Fruit fly (Drosophila melanogaster) whole organism, embryonic: ENCODE data around the gene ct.

ENCODE experiments used
- Bteb2 ChIP-seq: fragments of 200-800 bp; sonication (Bioruptor generic); optimal IDR thresholded peaks from 2 replicates; lab custom pipeline; 2016; ENCODE audit warnings: missing biosample characterization, missing genetic modification characterization
- CG1024 ChIP-seq: fragments of 200-800 bp; sonication (Bioruptor generic); IDR thresholded peaks from 2 replicates; pipeline ENCODE4 v1.3.6; 2022; ENCODE audit warnings: missing biosample characterization, missing genetic modification characterization
- CG11456 ChIP-seq: fragments of 200-800 bp; sonication (Bioruptor generic); IDR thresholded peaks from 3 replicates; pipeline ENCODE4 v1.3.6; 2022; ENCODE audit warnings: missing biosample characterization, missing genetic modification characterization
- CG12071 ChIP-seq: fragments of 200-800 bp; sonication (Bioruptor generic); optimal IDR thresholded peaks from 3 replicates; lab custom pipeline; 2018; ENCODE audit warnings: missing biosample characterization, mild to moderate bottlenecking, missing genetic modification characterization
- CG12299 ChIP-seq: fragments of 200-800 bp; sonication (Bioruptor generic); optimal IDR thresholded peaks from 2 replicates; lab custom pipeline; 2018; ENCODE audit warnings: missing biosample characterization, mild to moderate bottlenecking, missing genetic modification characterization
- CG14050 ChIP-seq: fragments of 200-800 bp; sonication (Bioruptor generic); IDR thresholded peaks from 3 replicates; pipeline ENCODE4 v1.3.6; 2022; ENCODE audit warnings: missing biosample characterization, missing genetic modification characterization
- CG1529 ChIP-seq: fragments of 200-800 bp; sonication (Bioruptor generic); optimal IDR thresholded peaks from 3 replicates; lab custom pipeline; 2018; ENCODE audit warnings: missing biosample characterization, missing genetic modification characterization
- CG15601 ChIP-seq: fragments of 200-800 bp; sonication (Bioruptor generic); optimal IDR thresholded peaks from 3 replicates; lab custom pipeline; 2019; ENCODE audit warnings: missing biosample characterization, mild to moderate bottlenecking, missing genetic modification characterization, moderate library complexity
- CG17385 ChIP-seq: fragments of 200-800 bp; sonication (Bioruptor generic); optimal IDR thresholded peaks from 3 replicates; lab custom pipeline; 2018; ENCODE audit warnings: missing biosample characterization, mild to moderate bottlenecking, missing genetic modification characterization
- CG18011 ChIP-seq: fragments of 200-800 bp; sonication (Bioruptor generic); optimal IDR thresholded peaks from 2 replicates; lab custom pipeline; 2017; ENCODE audit warnings: missing biosample characterization, missing genetic modification characterization, mild to moderate bottlenecking, moderate library complexity, missing genotype
- CG18262 ChIP-seq: fragments of 200-800 bp; optimal IDR thresholded peaks from 3 replicates; lab custom pipeline; 2019; ENCODE audit warnings: missing biosample characterization, mild to moderate bottlenecking, missing genetic modification characterization, moderate library complexity
- CG2120 ChIP-seq: fragments of 200-800 bp; sonication (Bioruptor generic); optimal IDR thresholded peaks from 3 replicates; lab custom pipeline; 2016; ENCODE audit warnings: missing biosample characterization, missing genetic modification characterization
- CG2889 ChIP-seq: fragments of 200-800 bp; sonication (Bioruptor generic); IDR thresholded peaks from 3 replicates; pipeline ENCODE4 v1.3.6; 2022; ENCODE audit warnings: missing biosample characterization, missing genetic modification characterization
- CG30431 ChIP-seq: fragments of 200-800 bp; sonication (Bioruptor generic); optimal IDR thresholded peaks from 2 replicates; lab custom pipeline; 2017; ENCODE audit warnings: missing biosample characterization, missing genetic modification characterization
- CG3163 ChIP-seq: fragments of 200-800 bp; sonication (Bioruptor generic); optimal IDR thresholded peaks from 3 replicates; lab custom pipeline; 2016; ENCODE audit warnings: missing biosample characterization, missing genetic modification characterization
- CG4282 ChIP-seq: fragments of 200-800 bp; sonication (Bioruptor generic); optimal IDR thresholded peaks from 2 replicates; lab custom pipeline; 2016; ENCODE audit warnings: missing biosample characterization, missing genetic modification characterization
- CG4730 ChIP-seq: fragments of 200-800 bp; sonication (Bioruptor generic); IDR thresholded peaks from 2 replicates; pipeline ENCODE4 v1.3.6; 2022; ENCODE audit warnings: missing biosample characterization, missing genetic modification characterization
- CG9727 ChIP-seq: fragments of 200-800 bp; sonication (Bioruptor generic); optimal IDR thresholded peaks from 3 replicates; lab custom pipeline; 2017; ENCODE audit warnings: missing biosample characterization, mild to moderate bottlenecking, missing genetic modification characterization
- Dad ChIP-seq: fragments of 200-800 bp; sonication (Bioruptor generic); optimal IDR thresholded peaks from 3 replicates; lab custom pipeline; 2016; ENCODE audit warnings: missing biosample characterization, missing genetic modification characterization
- Dfd ChIP-seq, 2 experiments: fragments of >200 bp; optimal IDR thresholded peaks; 2 replicates each; lab custom pipeline; 2017; ENCODE audit warnings: missing biosample characterization in 2 of 2, missing genetic modification characterization in 2 of 2
- Doc3 ChIP-seq: fragments of 200-800 bp; sonication (Bioruptor generic); IDR thresholded peaks from 3 replicates; pipeline ENCODE4 v1.3.6; 2022; ENCODE audit warnings: missing biosample characterization, missing genetic modification characterization; ENCODE audit not compliant: partially characterized antibody
- HLHmδ ChIP-seq: fragments of 200-800 bp; sonication (Bioruptor generic); optimal IDR thresholded peaks from 2 replicates; lab custom pipeline; 2018; ENCODE audit warnings: missing biosample characterization, mild to moderate bottlenecking, missing genetic modification characterization, moderate library complexity
- Hmx ChIP-seq: fragments of 200-800 bp; sonication (Bioruptor generic); optimal IDR thresholded peaks from 2 replicates; lab custom pipeline; 2016; ENCODE audit warnings: missing biosample characterization, missing genetic modification characterization
- Jarid2 ChIP-seq: fragments of 200-800 bp; sonication (Bioruptor generic); optimal IDR thresholded peaks from 3 replicates; lab custom pipeline; 2017; ENCODE audit warnings: mild to moderate bottlenecking, missing biosample characterization, missing genetic modification reagents, missing genetic modification characterization
- Mad ChIP-seq: fragments of 200-800 bp; sonication (Bioruptor generic); optimal IDR thresholded peaks from 2 replicates; lab custom pipeline; 2016; ENCODE audit warnings: missing biosample characterization, missing genetic modification characterization
- Nf-YB ChIP-seq: fragments of 200-800 bp; sonication (Bioruptor generic); optimal IDR thresholded peaks from 3 replicates; lab custom pipeline; 2019; ENCODE audit warnings: missing biosample characterization, mild to moderate bottlenecking, missing genetic modification characterization, moderate library complexity
- PHDP ChIP-seq: fragments of 200-800 bp; sonication (Bioruptor generic); optimal IDR thresholded peaks from 3 replicates; lab custom pipeline; 2018; ENCODE audit warnings: missing biosample characterization, mild to moderate bottlenecking, missing genetic modification characterization, moderate library complexity
- Sin3A ChIP-seq: fragments of >200 bp; optimal IDR thresholded peaks from 2 replicates; lab custom pipeline; 2018
- Trl ChIP-seq, 3 experiments: fragments of >200 bp in 2 of 3; fragments of 200-800 bp in 1 of 3; sonication (Bioruptor generic) in 1 of 3; optimal IDR thresholded peaks; 2 replicates in 1 of 3; 3 replicates in 2 of 3; lab custom pipeline; 2016 to 2017; ENCODE audit warnings: missing biosample characterization in 1 of 3, missing genetic modification characterization in 1 of 3
- al ChIP-seq: fragments of 200-800 bp; sonication (Bioruptor generic); IDR thresholded peaks from 2 replicates; pipeline ENCODE4 v1.3.6; 2022; ENCODE audit warnings: missing biosample characterization, missing genetic modification characterization
- amos ChIP-seq: fragments of 200-800 bp; sonication (Bioruptor generic); IDR thresholded peaks from 2 replicates; pipeline ENCODE4 v1.3.6; 2022; ENCODE audit warnings: missing biosample characterization, missing genetic modification characterization; ENCODE audit not compliant: partially characterized antibody
- bab2 ChIP-seq: fragments of 200-800 bp; sonication (Bioruptor generic); optimal IDR thresholded peaks from 2 replicates; lab custom pipeline; 2016; ENCODE audit warnings: missing biosample characterization, missing genetic modification characterization
- cato ChIP-seq: fragments of 200-800 bp; sonication (Bioruptor generic); optimal IDR thresholded peaks from 2 replicates; lab custom pipeline; 2016; ENCODE audit warnings: missing biosample characterization, missing genetic modification characterization, borderline replicate concordance
- crc ChIP-seq: fragments of 200-800 bp; sonication (Bioruptor generic); optimal IDR thresholded peaks from 2 replicates; lab custom pipeline; 2016; ENCODE audit warnings: missing biosample characterization, missing genetic modification characterization
- cwo ChIP-seq: fragments of 200-800 bp; sonication (Bioruptor generic); optimal IDR thresholded peaks from 3 replicates; lab custom pipeline; 2017; ENCODE audit warnings: missing biosample characterization, missing genetic modification characterization, mild to moderate bottlenecking, moderate library complexity, missing genetic modification reagents
- dati ChIP-seq: fragments of 200-800 bp; sonication (Bioruptor generic); IDR thresholded peaks from 2 replicates; pipeline ENCODE4 v1.3.6; 2022; ENCODE audit warnings: missing biosample characterization, missing genetic modification characterization
- dmrt11E ChIP-seq: fragments of 200-800 bp; sonication (Bioruptor generic); optimal IDR thresholded peaks from 3 replicates; lab custom pipeline; 2018; ENCODE audit warnings: missing biosample characterization, mild to moderate bottlenecking, missing genetic modification characterization, moderate library complexity
- dpn ChIP-seq, 2 experiments: fragments of 200-800 bp; sonication (Bioruptor generic); optimal IDR thresholded peaks; 3 replicates each; lab custom pipeline; 2016; ENCODE audit warnings: missing biosample characterization in 2 of 2, missing genetic modification characterization in 2 of 2
- esg ChIP-seq: fragments of 200-800 bp; sonication (Bioruptor generic); conservative IDR thresholded peaks from 2 replicates; pipeline ENCODE4 v1.3.6; 2022; ENCODE audit warnings: missing biosample characterization, missing genetic modification characterization
- klu ChIP-seq: fragments of 200-800 bp; sonication (Bioruptor generic); IDR thresholded peaks from 2 replicates; pipeline ENCODE4 v1.3.6; 2022; ENCODE audit warnings: missing biosample characterization, missing genetic modification characterization
- mld ChIP-seq: fragments of 200-800 bp; sonication (Bioruptor generic); IDR thresholded peaks from 3 replicates; pipeline ENCODE4 v1.3.6; 2022; ENCODE audit warnings: missing biosample characterization, missing genetic modification characterization; ENCODE audit not compliant: partially characterized antibody
- nerfin-2 ChIP-seq: fragments of 200-800 bp; sonication (Bioruptor generic); IDR thresholded peaks from 2 replicates; pipeline ENCODE4 v1.3.6; 2022; ENCODE audit warnings: missing biosample characterization, missing genetic modification characterization; ENCODE audit not compliant: partially characterized antibody
- nmo ChIP-seq: fragments of 200-800 bp; sonication (Bioruptor generic); optimal IDR thresholded peaks from 2 replicates; lab custom pipeline; 2018; ENCODE audit warnings: missing biosample characterization, mild to moderate bottlenecking, missing genetic modification characterization, moderate library complexity
- otp ChIP-seq: fragments of 200-800 bp; sonication (Bioruptor generic); IDR thresholded peaks from 3 replicates; pipeline ENCODE4, ENCODE4 v1.3.6; 2022; ENCODE audit warnings: missing biosample characterization, missing genetic modification characterization
- phol ChIP-seq: fragments of 200-800 bp; sonication (Bioruptor generic); optimal IDR thresholded peaks from 3 replicates; lab custom pipeline; 2018; ENCODE audit warnings: missing biosample characterization, mild to moderate bottlenecking, missing genetic modification characterization, moderate library complexity
- pum ChIP-seq: fragments of 200-800 bp; sonication (Bioruptor generic); optimal IDR thresholded peaks from 2 replicates; lab custom pipeline; 2016; ENCODE audit warnings: missing biosample characterization, missing genetic modification characterization
- row ChIP-seq: fragments of 200-800 bp; sonication (Bioruptor generic); IDR thresholded peaks from 3 replicates; pipeline ENCODE4 v1.3.6; 2022; ENCODE audit warnings: missing biosample characterization, missing genetic modification characterization
- ssp ChIP-seq: fragments of 200-800 bp; sonication (Bioruptor generic); IDR thresholded peaks from 2 replicates; pipeline ENCODE4 v1.3.6; 2022; ENCODE audit warnings: missing biosample characterization, missing genetic modification characterization

ct gene

DNA sequence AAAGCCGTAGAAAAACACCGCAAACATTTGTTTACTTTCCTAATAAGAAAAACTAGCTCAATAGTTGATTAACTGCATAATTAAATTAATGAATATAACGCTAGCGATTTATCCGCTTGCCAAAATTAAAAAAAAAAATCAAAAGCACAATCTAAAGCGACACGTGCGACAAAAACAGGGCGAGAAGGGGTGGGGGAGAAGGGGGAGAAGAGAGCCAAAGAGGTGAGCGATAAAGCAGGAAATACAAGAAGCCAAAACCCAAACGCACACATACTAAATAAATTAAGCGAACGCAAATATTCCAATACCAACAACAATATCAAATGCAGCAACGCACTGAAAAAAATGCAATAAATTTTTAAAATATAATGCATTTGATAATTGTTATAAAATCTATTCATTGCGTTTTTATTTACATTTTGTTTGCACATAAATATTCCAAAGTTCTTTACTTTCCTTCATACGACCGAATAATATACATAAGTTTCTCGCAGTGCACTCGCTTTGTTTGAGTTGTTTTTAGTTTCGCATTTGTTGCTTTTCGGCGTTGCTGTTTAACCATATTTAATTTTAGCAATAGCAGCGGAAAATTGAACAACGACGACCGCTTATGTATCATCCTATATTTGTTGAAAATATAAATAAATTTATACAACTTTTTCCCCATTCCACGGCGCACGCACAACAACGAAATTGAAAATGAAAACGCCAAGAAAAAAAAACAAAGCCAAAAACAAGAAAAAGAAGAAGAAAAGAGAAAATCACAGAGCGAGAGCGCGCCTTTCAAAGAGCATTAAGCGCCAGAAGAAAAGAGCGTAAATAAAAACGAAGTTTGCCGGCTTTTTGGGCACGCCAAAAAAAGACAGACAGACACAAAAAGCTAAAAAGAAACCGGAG is 90.0 kb downstream of the ct start (continued):
- TF ChIP-seq amos (no peak), CG4282 (GFP tag; lab: Kevin White, UChicago) (peak; percentile 42), CG2889 (GFP tag; lab: Robert Waterston, UW) (peak; percentile 93), otp (GFP tag; lab: Robert Waterston, UW) (peak; percentile 94), CG3163 (GFP tag; lab: Kevin White, UChicago) (peak; percentile 89), nerfin-2 (no peak), dmrt11E (tag; lab: Kevin White, UChicago) (peak; percentile 76), nmo (GFP tag; lab: Kevin White, UChicago) (peak; percentile 97), Nf-YB (peak; percentile 82), CG12299 (peak; percentile 93), Jarid2 (GFP tag; lab: Kevin White, UChicago) (peak; percentile 77), CG15601 (tag; lab: Kevin White, UChicago) (peak; percentile 90), CG14050 (GFP tag; lab: Robert Waterston, UW) (peak; percentile 95), CG1024 (GFP tag; lab: Robert Waterston, UW) (peak; percentile 92), mld (GFP tag; lab: Robert Waterston, UW) (no peak), CG11456 (GFP tag; lab: Robert Waterston, UW) (peak; percentile 94), dati (GFP tag; lab: Robert Waterston, UW) (peak; percentile 76; the same call in 1 of the 2 replicates), HLHmδ (GFP tag; lab: Kevin White, UChicago) (no peak), Mad (GFP tag; lab: Kevin White, UChicago) (peak; percentile 93), CG2120 (GFP tag; lab: Kevin White, UChicago) (peak; percentile 97), Hmx (GFP tag; lab: Kevin White, UChicago) (peak; percentile 82), pum (GFP tag; lab: Kevin White, UChicago) (peak; percentile 86), Bteb2 (GFP tag; lab: Kevin White, UChicago) (peak; percentile 92), CG4730 (GFP tag; lab: Robert Waterston, UW) (peak; percentile 93), Dfd (GFP tag; optimal IDR thresholded peaks at IDR 0.05; lab: Kevin White, UChicago) (peak in 1 of 2 experiments; percentile 34), CG12071 (GFP tag; lab: Kevin White, UChicago) (peak; percentile 93), Trl (optimal IDR thresholded peaks at IDR 0.05; lab: Kevin White, UChicago) (peak; percentile 61 to 89), Trl (GFP tag; optimal IDR thresholded peaks at IDR 0.05; lab: Kevin White, UChicago) (peak; percentile 77), cato (GFP tag; lab: Kevin White, UChicago) (peak; percentile 80), row (GFP tag; lab: Robert Waterston, UW) (peak; percentile 97), phol (tag; lab: Kevin White, UChicago) (peak; percentile 96), CG18262 (tag; lab: Kevin White, UChicago) (peak; percentile 94), PHDP (tag; lab: Kevin White, UChicago) (peak; percentile 98), Dad (GFP tag; lab: Kevin White, UChicago) (peak; percentile 91), cwo (GFP tag; lab: Kevin White, UChicago) (peak; percentile 96), CG18011 (GFP tag; lab: Kevin White, UChicago) (peak; percentile 85), crc (GFP tag; lab: Kevin White, UChicago) (peak; percentile 72), esg (GFP tag; lab: Robert Waterston, UW) (peak; percentile 95), CG9727 (peak; percentile 96), CG17385 (GFP tag; lab: Kevin White, UChicago) (peak; percentile 95), klu (peak; percentile 92), dpn (GFP tag; optimal IDR thresholded peaks at IDR 0.05; lab: Kevin White, UChicago) (peak; percentile 91 to 95), bab2 (GFP tag; lab: Kevin White, UChicago) (peak; percentile 94), Sin3A (lab: Kevin White, UChicago) (no peak), CG1529 (peak; percentile 91), CG30431 (peak; percentile 78), ssp (GFP tag; lab: Robert Waterston, UW) (peak; percentile 87), al (GFP tag; lab: Robert Waterston, UW) (peak; percentile 92), Doc3 (GFP tag; lab: Robert Waterston, UW) (no peak)
